Worm (Caenorhabditis elegans): ENCODE measurements around the gene H14E04.3.

ce11 chrIII:2418981-2419380, 32.6 kb upstream of the H14E04.3 start:
- no peak for TF ChIP-seq ztf-11 (tag; optimal IDR thresholded peaks at IDR 0.05)
- no peak for TF ChIP-seq zag-1 (tag; optimal IDR thresholded peaks at IDR 0.05)
- no peak for TF ChIP-seq egl-27 (tag; optimal IDR thresholded peaks at IDR 0.05)
- TF ChIP-seq lin-39 (tag; optimal IDR thresholded peaks at IDR 0.05): no peak
- no peak for TF ChIP-seq unc-62 (GFP tag; optimal IDR thresholded peaks at IDR 0.05)
- no peak for TF ChIP-seq lsy-2 (tag; optimal IDR thresholded peaks at IDR 0.05)
- no peak for TF ChIP-seq elt-1 (tag; optimal IDR thresholded peaks at IDR 0.05)
- TF ChIP-seq nhr-77 (tag; optimal IDR thresholded peaks at IDR 0.05): no peak
- TF ChIP-seq aly-2 (tag; optimal IDR thresholded peaks at IDR 0.05): no peak
- TF ChIP-seq nhr-11 (tag; optimal IDR thresholded peaks at IDR 0.05): no peak

Data from whole organism, L2 larva.